Worm (Caenorhabditis elegans) whole organism, L4/young adult: ENCODE results near the gene str-175.

ENCODE experiments used
- W03F9.2 ChIP-seq: fragments of 150-350 bp; optimal IDR thresholded peaks from 2 replicates; lab custom pipeline; 2014; ENCODE audit warnings: missing biosample characterization, missing genetic modification characterization
- him-1 ChIP-seq: sonication (generic microtip); optimal IDR thresholded peaks from 2 replicates; lab custom pipeline; 2016; ENCODE audit warnings: missing genotype, missing genetic modification reagents, missing genetic modification characterization, missing compliant biosample characterization

- TF ChIP-seq W03F9.2: no peak
- TF ChIP-seq him-1 (tag; lab: Kevin White, UChicago): no peak
Measured at ce11 chrIV:4890543-4890942, 20.1 kb upstream of the str-175 start, which contains the start of gene T08B6.9.
